Worm (Caenorhabditis elegans): ENCODE results near the gene F20D6.5.

Gene F20D6.5

ce11 chrV:8178279-8178678 lies 16.5 kb downstream of the F20D6.5 start:
- TF ChIP-seq unc-42 (tag; optimal IDR thresholded peaks at IDR 0.05) (no peak), npax-4 (tag; optimal IDR thresholded peaks at IDR 0.05) (no peak), unc-55 (GFP tag; optimal IDR thresholded peaks at IDR 0.05) (no peak), lim-6 (tag; optimal IDR thresholded peaks at IDR 0.05) (no peak), hlh-15 (tag; optimal IDR thresholded peaks at IDR 0.05) (no peak), dve-1 (tag; optimal IDR thresholded peaks at IDR 0.05) (no peak), dmd-4 (tag; optimal IDR thresholded peaks at IDR 0.05; ENCODE audit: borderline replicate concordance) (no peak), ets-4 (tag; optimal IDR thresholded peaks at IDR 0.05) (no peak), Y22D7AL.16 (tag; optimal IDR thresholded peaks at IDR 0.05) (no peak)

ce11 chrV:8178914-8179542 lies 17.3 kb downstream of the F20D6.5 start, which contains the start of gene srp-7:
Gene srp-7 (plus strand): TSS chrV:8179126.
- no peak for TF ChIP-seq sdc-2 (tag; optimal IDR thresholded peaks at IDR 0.05)
- no peak for TF ChIP-seq ceh-45 (GFP tag; IDR thresholded peaks at IDR 0.05)
- no peak for TF ChIP-seq ceh-24 (tag; optimal IDR thresholded peaks at IDR 0.05)
- no peak for TF ChIP-seq hlh-13 (GFP tag; optimal IDR thresholded peaks at IDR 0.05)
- no peak for TF ChIP-seq lin-11 (tag; optimal IDR thresholded peaks at IDR 0.05)
- no peak for TF ChIP-seq fkh-10 (GFP tag; optimal IDR thresholded peaks at IDR 0.05)
- no peak for TF ChIP-seq unc-42 (tag; optimal IDR thresholded peaks at IDR 0.05)
- TF ChIP-seq madf-2 (tag; optimal IDR thresholded peaks at IDR 0.05) = no peak
- no peak for TF ChIP-seq pha-2 (tag; optimal IDR thresholded peaks at IDR 0.05)
- no peak for TF ChIP-seq gmeb-2 (tag; optimal IDR thresholded peaks at IDR 0.05)
- no peak for TF ChIP-seq lim-6 (tag; optimal IDR thresholded peaks at IDR 0.05)
- TF ChIP-seq pax-1 (tag; optimal IDR thresholded peaks at IDR 0.05) = no peak
- no peak for TF ChIP-seq rnt-1 (tag; optimal IDR thresholded peaks at IDR 0.05)

ce11 chrV:8183384-8183783 lies 21.6 kb downstream of the F20D6.5 start, which contains the start of gene srp-8:
Gene srp-8 (plus strand): TSS chrV:8183684.
- no peak for TF ChIP-seq tbx-2 (tag; optimal IDR thresholded peaks at IDR 0.05)
- no peak for TF ChIP-seq ahr-1 (tag; optimal IDR thresholded peaks at IDR 0.05)
- no peak for TF ChIP-seq ets-4 (tag; optimal IDR thresholded peaks at IDR 0.05)
- no peak for TF ChIP-seq unc-55 (GFP tag; optimal IDR thresholded peaks at IDR 0.05)
- TF ChIP-seq madf-2 (tag; optimal IDR thresholded peaks at IDR 0.05) = no peak
- TF ChIP-seq nhr-232 (tag; optimal IDR thresholded peaks at IDR 0.05) = no peak
- no peak for TF ChIP-seq ceh-19 (GFP tag; optimal IDR thresholded peaks at IDR 0.05)
- TF ChIP-seq dmd-4 (tag; optimal IDR thresholded peaks at IDR 0.05; ENCODE audit: borderline replicate concordance) = no peak
- TF ChIP-seq ref-2 (tag; optimal IDR thresholded peaks at IDR 0.05) = no peak
- no peak for TF ChIP-seq nhr-11 (tag; optimal IDR thresholded peaks at IDR 0.05)
- no peak for TF ChIP-seq hlh-15 (tag; optimal IDR thresholded peaks at IDR 0.05)
- TF ChIP-seq unc-42 (tag; optimal IDR thresholded peaks at IDR 0.05) = no peak
- TF ChIP-seq T23F11.4 (GFP tag; optimal IDR thresholded peaks at IDR 0.05) = no peak
- TF ChIP-seq ceh-14 (tag; optimal IDR thresholded peaks at IDR 0.05) = no peak
- TF ChIP-seq mec-3 (tag; optimal IDR thresholded peaks at IDR 0.05; ENCODE audit: borderline replicate concordance) = no peak
- no peak for TF ChIP-seq K02D7.2 (tag; optimal IDR thresholded peaks at IDR 0.05)
- TF ChIP-seq fax-1 (tag; optimal IDR thresholded peaks at IDR 0.05) = no peak

- no peak for TF ChIP-seq madf-2 (tag; optimal IDR thresholded peaks at IDR 0.05)
- TF ChIP-seq ceh-19 (GFP tag; optimal IDR thresholded peaks at IDR 0.05) = no peak
- no peak for TF ChIP-seq pros-1 (tag; optimal IDR thresholded peaks at IDR 0.05)
- TF ChIP-seq ceh-14 (tag; optimal IDR thresholded peaks at IDR 0.05) = no peak
- TF ChIP-seq ceh-2 (tag; optimal IDR thresholded peaks at IDR 0.05) = no peak
- TF ChIP-seq fax-1 (tag; optimal IDR thresholded peaks at IDR 0.05) = no peak
- no peak for TF ChIP-seq unc-86 (tag; optimal IDR thresholded peaks at IDR 0.05)
- TF ChIP-seq pat-9 (tag; optimal IDR thresholded peaks at IDR 0.05) = no peak
- TF ChIP-seq hlh-15 (tag; optimal IDR thresholded peaks at IDR 0.05) = no peak
- no peak for TF ChIP-seq K09A11.1 (tag; optimal IDR thresholded peaks at IDR 0.05; ENCODE audit: insufficient read depth)
- TF ChIP-seq npax-4 (tag; optimal IDR thresholded peaks at IDR 0.05) = no peak
- TF ChIP-seq ref-2 (tag; optimal IDR thresholded peaks at IDR 0.05) = no peak
- TF ChIP-seq rnt-1 (tag; optimal IDR thresholded peaks at IDR 0.05) = no peak
- no peak for TF ChIP-seq zip-5 (tag; optimal IDR thresholded peaks at IDR 0.05)
- TF ChIP-seq mec-3 (tag; optimal IDR thresholded peaks at IDR 0.05; ENCODE audit: borderline replicate concordance) = no peak
- TF ChIP-seq ceh-18 (tag; optimal IDR thresholded peaks at IDR 0.05) = no peak
- TF ChIP-seq hlh-13 (GFP tag; optimal IDR thresholded peaks at IDR 0.05) = no peak
- TF ChIP-seq ahr-1 (tag; optimal IDR thresholded peaks at IDR 0.05) = no peak
- TF ChIP-seq ceh-22 (tag; optimal IDR thresholded peaks at IDR 0.05) = no peak
- TF ChIP-seq fkh-10 (GFP tag; optimal IDR thresholded peaks at IDR 0.05) = no peak
Observed at ce11 chrV:8185737-8186136, 24.0 kb downstream of the F20D6.5 start, which contains the start of gene F20D6.2. Gene F20D6.2 (plus strand): TSS chrV:8186037.
